Comparison of ENCODE assay signal across 1 fruit fly cellular context in genomic region chr2L:7258105-7258504, dm6.
A peak's percentile ranks its signal among the peaks of the same experiment; 100 is the strongest.
TF ChIP-seq lines count a peak whose summit lies in the region.

No protein-coding gene starts in this region.

TF ChIP-seq in whole organism, embryonic, 481 proteins besides CTCF, POLR2A, EP300 and RAD21 (continued from another document and continues in another):
- TF ChIP-seq CG3065 (GFP tag; optimal IDR thresholded peaks at IDR 0.05; lab: Kevin White, UChicago) (no peak), tna (GFP tag; IDR thresholded peaks at IDR 0.05; lab: Robert Waterston, UW; ENCODE audit: partially characterized antibody) (no peak; the same call in 1 of the 2 replicates), ham (GFP tag; IDR thresholded peaks at IDR 0.05; lab: Robert Waterston, UW) (no peak), HLHmδ (GFP tag; optimal IDR thresholded peaks at IDR 0.05; lab: Kevin White, UChicago) (no peak), CG2129 (GFP tag; IDR thresholded peaks at IDR 0.05; lab: Robert Waterston, UW; ENCODE audit: partially characterized antibody) (no peak), HmgD (GFP tag; optimal IDR thresholded peaks at IDR 0.05; lab: Kevin White, UChicago) (peak; percentile 46), CG17612 (GFP tag; IDR thresholded peaks at IDR 0.05; lab: Robert Waterston, UW) (no peak), chm (GFP tag; IDR thresholded peaks at IDR 0.05; lab: Robert Waterston, UW) (no peak), btn (GFP tag; optimal IDR thresholded peaks at IDR 0.05; lab: Kevin White, UChicago) (no peak), CG10209 (GFP tag; optimal IDR thresholded peaks at IDR 0.05; lab: Kevin White, UChicago) (peak; percentile 44), phol (tag; optimal IDR thresholded peaks at IDR 0.05; lab: Kevin White, UChicago) (peak; percentile 46), Drgx (GFP tag; IDR thresholded peaks at IDR 0.05; lab: Robert Waterston, UW) (no peak), CG9215 (GFP tag; IDR thresholded peaks at IDR 0.05; lab: Robert Waterston, UW) (peak; percentile 39; the same call in 1 of the 2 replicates), eyg (GFP tag; optimal IDR thresholded peaks at IDR 0.05; lab: Kevin White, UChicago) (no peak), maf-S (GFP tag; optimal IDR thresholded peaks at IDR 0.05; lab: Kevin White, UChicago) (peak; percentile 39), usp (GFP tag; optimal IDR thresholded peaks at IDR 0.05; lab: Kevin White, UChicago) (no peak), CG31441 (GFP tag; IDR thresholded peaks at IDR 0.05; lab: Robert Waterston, UW) (no peak), CrebB (tag; optimal IDR thresholded peaks at IDR 0.05; lab: Kevin White, UChicago) (no peak), vnd (GFP tag; IDR thresholded peaks at IDR 0.05; lab: Robert Waterston, UW; ENCODE audit: partially characterized antibody) (no peak), chinmo (GFP tag; IDR thresholded peaks at IDR 0.05; lab: Robert Waterston, UW; ENCODE audit: partially characterized antibody) (no peak; the same call in 3 of the 4 replicates), CG7745 (tag; optimal IDR thresholded peaks at IDR 0.05; lab: Kevin White, UChicago) (no peak), Ravus (GFP tag; IDR thresholded peaks at IDR 0.05; lab: Robert Waterston, UW) (no peak), sr (GFP tag; IDR thresholded peaks at IDR 0.05; lab: Robert Waterston, UW) (no peak), Lim3 (GFP tag; IDR thresholded peaks at IDR 0.05; lab: Robert Waterston, UW) (no peak), CG6854 (GFP tag; optimal IDR thresholded peaks at IDR 0.05; lab: Kevin White, UChicago) (no peak), prd (optimal IDR thresholded peaks at IDR 0.05; lab: Kevin White, UChicago) (no peak), prd (GFP tag; IDR thresholded peaks at IDR 0.05; lab: Robert Waterston, UW) (peak; percentile 34; the same call in 2 of the 3 replicates), CG18764 (GFP tag; optimal IDR thresholded peaks at IDR 0.05; lab: Kevin White, UChicago) (peak; percentile 41), onecut (GFP tag; IDR thresholded peaks at IDR 0.05; lab: Robert Waterston, UW) (peak; percentile 57), CG1603 (tag; optimal IDR thresholded peaks at IDR 0.05; lab: Kevin White, UChicago) (peak; percentile 53), CG10267 (tag; optimal IDR thresholded peaks at IDR 0.05; lab: Kevin White, UChicago) (peak; percentile 44), CG9609 (GFP tag; optimal IDR thresholded peaks at IDR 0.05; lab: Kevin White, UChicago) (peak; percentile 39), CG4854 (GFP tag; optimal IDR thresholded peaks at IDR 0.05; lab: Kevin White, UChicago) (peak; percentile 34), CG11696 (GFP tag; IDR thresholded peaks at IDR 0.05; lab: Robert Waterston, UW) (no peak), otp (GFP tag; IDR thresholded peaks at IDR 0.05; lab: Robert Waterston, UW) (no peak), CG1024 (GFP tag; IDR thresholded peaks at IDR 0.05; lab: Robert Waterston, UW) (no peak), CG6254 (GFP tag; optimal IDR thresholded peaks at IDR 0.05; lab: Kevin White, UChicago) (no peak), CG3407 (GFP tag; optimal IDR thresholded peaks at IDR 0.05; lab: Kevin White, UChicago) (peak; percentile 28), dpn (GFP tag; optimal IDR thresholded peaks at IDR 0.05; lab: Kevin White, UChicago) (peak; percentile 62 to 66), CG13624 (GFP tag; optimal IDR thresholded peaks at IDR 0.05; lab: Kevin White, UChicago) (peak; percentile 1), org-1 (GFP tag; optimal IDR thresholded peaks at IDR 0.05; lab: Kevin White, UChicago) (no peak), yki (optimal IDR thresholded peaks at IDR 0.05; lab: Kevin White, UChicago) (no peak), E2f1 (GFP tag; IDR thresholded peaks at IDR 0.05; lab: Robert Waterston, UW) (peak; percentile 39; the same call in 1 of the 2 replicates), Side (GFP tag; optimal IDR thresholded peaks at IDR 0.05; lab: Kevin White, UChicago) (no peak), CG12659 (GFP tag; optimal IDR thresholded peaks at IDR 0.05; lab: Kevin White, UChicago) (peak; percentile 24), crp (GFP tag; optimal IDR thresholded peaks at IDR 0.05; lab: Kevin White, UChicago) (no peak), sob (GFP tag; IDR thresholded peaks at IDR 0.05; lab: Robert Waterston, UW) (peak; percentile 50; the same call in 1 of the 2 replicates), Stat92E (GFP tag; optimal IDR thresholded peaks at IDR 0.05; lab: Kevin White, UChicago) (no peak), chif (GFP tag; optimal IDR thresholded peaks at IDR 0.05; lab: Kevin White, UChicago) (peak; percentile 36 to 71), Vsx1 (GFP tag; optimal IDR thresholded peaks at IDR 0.05; lab: Kevin White, UChicago) (no peak), exex (tag; optimal IDR thresholded peaks at IDR 0.05; lab: Kevin White, UChicago) (no peak), wek (GFP tag; optimal IDR thresholded peaks at IDR 0.05; lab: Kevin White, UChicago) (no peak), CG14441 (GFP tag; IDR thresholded peaks at IDR 0.05; lab: Robert Waterston, UW) (peak; percentile 66), p53 (GFP tag; optimal IDR thresholded peaks at IDR 0.05; lab: Kevin White, UChicago) (no peak), ara (GFP tag; IDR thresholded peaks at IDR 0.05; lab: Robert Waterston, UW) (peak; percentile 35), CG32767 (GFP tag; IDR thresholded peaks at IDR 0.05; lab: Robert Waterston, UW) (no peak), CG16815 (GFP tag; optimal IDR thresholded peaks at IDR 0.05; lab: Kevin White, UChicago) (no peak), Blimp-1 (GFP tag; optimal IDR thresholded peaks at IDR 0.05; lab: Kevin White, UChicago) (peak; percentile 42), CG8924 (tag; optimal IDR thresholded peaks at IDR 0.05; lab: Kevin White, UChicago) (no peak), dm (GFP tag; optimal IDR thresholded peaks at IDR 0.05; lab: Kevin White, UChicago) (no peak), Hmx (GFP tag; optimal IDR thresholded peaks at IDR 0.05; lab: Kevin White, UChicago) (no peak), CG16863 (GFP tag; optimal IDR thresholded peaks at IDR 0.05; lab: Kevin White, UChicago) (peak; percentile 12), CG14710 (tag; optimal IDR thresholded peaks at IDR 0.05; lab: Kevin White, UChicago) (peak; percentile 38), CG9797 (GFP tag; optimal IDR thresholded peaks at IDR 0.05; lab: Kevin White, UChicago) (no peak), pan (optimal IDR thresholded peaks at IDR 0.05; lab: Kevin White, UChicago) (no peak), pan (GFP tag; optimal IDR thresholded peaks at IDR 0.05 in 1 of 2, IDR thresholded peaks at IDR 0.05 in 1 of 2) (peak in 1 of 2 experiments; percentile 58), gsb-n (tag; optimal IDR thresholded peaks at IDR 0.05; lab: Kevin White, UChicago) (peak; percentile 15), ato (GFP tag; IDR thresholded peaks at IDR 0.05; lab: Robert Waterston, UW; ENCODE audit: partially characterized antibody) (no peak), kay (GFP tag; optimal IDR thresholded peaks at IDR 0.05; lab: Kevin White, UChicago) (peak; percentile 0), CG11723 (GFP tag; optimal IDR thresholded peaks at IDR 0.05; lab: Kevin White, UChicago) (no peak), Taf1 (GFP tag; IDR thresholded peaks at IDR 0.05; lab: Robert Waterston, UW) (no peak), repo (GFP tag; optimal IDR thresholded peaks at IDR 0.05; lab: Kevin White, UChicago) (no peak), seq (GFP tag; IDR thresholded peaks at IDR 0.05; lab: Robert Waterston, UW) (no peak), Dek (tag; optimal IDR thresholded peaks at IDR 0.05; lab: Kevin White, UChicago) (peak; percentile 13), CG1647 (GFP tag; optimal IDR thresholded peaks at IDR 0.05; lab: Kevin White, UChicago) (no peak), MBD-R2 (GFP tag; IDR thresholded peaks at IDR 0.05; lab: Robert Waterston, UW) (no peak), run (tag; optimal IDR thresholded peaks at IDR 0.05; lab: Kevin White, UChicago) (no peak), h (optimal IDR thresholded peaks at IDR 0.05; lab: Kevin White, UChicago) (no peak), ap (GFP tag; IDR thresholded peaks at IDR 0.05; lab: Robert Waterston, UW) (no peak), lov (optimal IDR thresholded peaks at IDR 0.05; lab: Kevin White, UChicago) (no peak), lov (GFP tag; IDR thresholded peaks at IDR 0.05; lab: Robert Waterston, UW) (no peak), oc (tag; optimal IDR thresholded peaks at IDR 0.05; lab: Kevin White, UChicago) (no peak), CG8944 (GFP tag; optimal IDR thresholded peaks at IDR 0.05; lab: Kevin White, UChicago) (peak; percentile 50), Dbx (GFP tag; IDR thresholded peaks at IDR 0.05; lab: Robert Waterston, UW) (peak; percentile 47; the same call in 1 of the 3 replicates), CG14860 (GFP tag; IDR thresholded peaks at IDR 0.05; lab: Robert Waterston, UW; ENCODE audit: partially characterized antibody) (no peak), CG11085 (GFP tag; IDR thresholded peaks at IDR 0.05; lab: Robert Waterston, UW) (no peak), CG12155 (GFP tag; optimal IDR thresholded peaks at IDR 0.05; lab: Kevin White, UChicago) (peak; percentile 14), tx (GFP tag; optimal IDR thresholded peaks at IDR 0.05; lab: Kevin White, UChicago) (no peak), Antp (GFP tag; optimal IDR thresholded peaks at IDR 0.05; lab: Kevin White, UChicago) (peak; percentile 59), ci (GFP tag; IDR thresholded peaks at IDR 0.05; lab: Robert Waterston, UW) (peak; percentile 81), CG12104 (GFP tag; optimal IDR thresholded peaks at IDR 0.05; lab: Kevin White, UChicago) (no peak), ab (GFP tag; optimal IDR thresholded peaks at IDR 0.05; lab: Kevin White, UChicago) (no peak), pros (GFP tag; optimal IDR thresholded peaks at IDR 0.05; lab: Kevin White, UChicago) (no peak), tap (tag; optimal IDR thresholded peaks at IDR 0.05; lab: Kevin White, UChicago) (no peak), Adf1 (GFP tag; IDR thresholded peaks at IDR 0.05; lab: Robert Waterston, UW) (0 out of 2 replicates have a peak, but pooled peaks have one; percentile 8), dmrt99B (tag; optimal IDR thresholded peaks at IDR 0.05; lab: Kevin White, UChicago) (peak; percentile 6), B-H2 (GFP tag; optimal IDR thresholded peaks at IDR 0.05; lab: Kevin White, UChicago) (peak; percentile 6), CG18262 (tag; optimal IDR thresholded peaks at IDR 0.05; lab: Kevin White, UChicago) (peak; percentile 27), CG4424 (GFP tag; optimal IDR thresholded peaks at IDR 0.05; lab: Kevin White, UChicago) (peak; percentile 54), zf30C (GFP tag; optimal IDR thresholded peaks at IDR 0.05; lab: Kevin White, UChicago) (no peak), CG2199 (GFP tag; IDR thresholded peaks at IDR 0.05; lab: Robert Waterston, UW) (no peak), CG8478 (optimal IDR thresholded peaks at IDR 0.05; lab: Kevin White, UChicago) (no peak), CkIIα-i1 (GFP tag; IDR thresholded peaks at IDR 0.05; lab: Robert Waterston, UW) (no peak), dati (GFP tag; IDR thresholded peaks at IDR 0.05; lab: Robert Waterston, UW) (no peak), Tbp (GFP tag; optimal IDR thresholded peaks at IDR 0.05; lab: Kevin White, UChicago) (no peak), CG2875 (GFP tag; optimal IDR thresholded peaks at IDR 0.05; lab: Kevin White, UChicago) (peak; percentile 7), NC2β (GFP tag; optimal IDR thresholded peaks at IDR 0.05; lab: Kevin White, UChicago) (peak; percentile 50), Doc3 (GFP tag; IDR thresholded peaks at IDR 0.05; lab: Robert Waterston, UW; ENCODE audit: partially characterized antibody) (no peak), CG16779 (GFP tag; IDR thresholded peaks at IDR 0.05; lab: Robert Waterston, UW) (peak; percentile 8; the same call in 1 of the 2 replicates), Ets97D (GFP tag; optimal IDR thresholded peaks at IDR 0.05; lab: Kevin White, UChicago) (peak; percentile 18), CG13775 (GFP tag; optimal IDR thresholded peaks at IDR 0.05; lab: Kevin White, UChicago) (no peak), tio (GFP tag; optimal IDR thresholded peaks at IDR 0.05; lab: Kevin White, UChicago) (no peak), az2 (GFP tag; optimal IDR thresholded peaks at IDR 0.05; lab: Kevin White, UChicago) (peak; percentile 64), C15 (GFP tag; IDR thresholded peaks at IDR 0.05; lab: Robert Waterston, UW) (no peak), vfl (GFP tag; optimal IDR thresholded peaks at IDR 0.05; lab: Kevin White, UChicago) (no peak), CG14667 (GFP tag; IDR thresholded peaks at IDR 0.05; lab: Robert Waterston, UW) (no peak), crc (GFP tag; optimal IDR thresholded peaks at IDR 0.05; lab: Kevin White, UChicago) (no peak), slbo (GFP tag; IDR thresholded peaks at IDR 0.05; lab: Robert Waterston, UW) (peak; percentile 79), cwo (GFP tag; optimal IDR thresholded peaks at IDR 0.05; lab: Kevin White, UChicago) (no peak), CG10366 (GFP tag; IDR thresholded peaks at IDR 0.05; lab: Robert Waterston, UW) (peak; percentile 55), Hand (GFP tag; optimal IDR thresholded peaks at IDR 0.05; lab: Kevin White, UChicago) (no peak), CG31388 (GFP tag; optimal IDR thresholded peaks at IDR 0.05; lab: Kevin White, UChicago) (peak; percentile 13), PHDP (tag; optimal IDR thresholded peaks at IDR 0.05; lab: Kevin White, UChicago) (peak; percentile 54), Nf-YA (GFP tag; IDR thresholded peaks at IDR 0.05; lab: Robert Waterston, UW) (no peak), psq (GFP tag; optimal IDR thresholded peaks at IDR 0.05; lab: Kevin White, UChicago) (no peak), slp2 (GFP tag; optimal IDR thresholded peaks at IDR 0.05; lab: Kevin White, UChicago) (peak; percentile 16), jigr1 (GFP tag; IDR thresholded peaks at IDR 0.05; lab: Robert Waterston, UW) (no peak), en (GFP tag; optimal IDR thresholded peaks at IDR 0.05; lab: Kevin White, UChicago) (no peak), CG6813 (GFP tag; optimal IDR thresholded peaks at IDR 0.05; lab: Kevin White, UChicago) (no peak), CG3847 (GFP tag; IDR thresholded peaks at IDR 0.05; lab: Robert Waterston, UW) (peak; percentile 52), ase (GFP tag; IDR thresholded peaks at IDR 0.05; lab: Robert Waterston, UW) (0 out of 3 replicates have a peak, but pooled peaks have one; percentile 23), CG4328 (GFP tag; optimal IDR thresholded peaks at IDR 0.05; lab: Kevin White, UChicago) (no peak), crol (GFP tag; IDR thresholded peaks at IDR 0.05; lab: Robert Waterston, UW) (no peak), CG31224 (GFP tag; IDR thresholded peaks at IDR 0.05; lab: Robert Waterston, UW) (no peak), Ptx1 (GFP tag; IDR thresholded peaks at IDR 0.05; lab: Robert Waterston, UW) (peak; percentile 61; the same call in 1 of the 2 replicates), grn (GFP tag; optimal IDR thresholded peaks at IDR 0.05; lab: Kevin White, UChicago) (peak; percentile 11)
